Worm (Caenorhabditis elegans): ENCODE data around the gene nhr-211.

DNA sequence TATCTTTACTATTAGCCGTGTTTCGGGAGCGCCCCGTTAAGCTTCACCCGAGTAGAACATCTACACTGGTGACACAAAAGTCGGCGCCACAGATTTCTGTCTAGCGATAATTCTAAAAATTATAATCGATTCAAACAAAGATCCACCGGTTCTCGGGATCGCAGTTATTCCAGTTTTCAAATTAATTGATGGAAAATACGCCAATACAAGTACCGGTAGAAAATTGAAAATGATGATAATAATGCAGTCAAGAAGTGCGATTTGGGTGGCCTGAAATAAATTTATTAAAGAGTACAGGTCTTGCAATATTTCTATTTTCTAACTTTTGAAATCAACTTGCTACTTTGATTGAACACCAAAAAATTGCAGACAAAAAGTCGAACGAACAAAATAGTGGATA is 19.3 kb upstream of the nhr-211 start:
- TF ChIP-seq ama-1 (optimal IDR thresholded peaks at IDR 0.05) (no peak), ceh-36 (tag; optimal IDR thresholded peaks at IDR 0.05) (no peak), tbx-11 (GFP tag; IDR thresholded peaks at IDR 0.05) (no peak), ceh-13 (GFP tag; optimal IDR thresholded peaks at IDR 0.05) (no peak), hmbx-1 (tag; optimal IDR thresholded peaks at IDR 0.05) (no peak), tbx-37 (GFP tag; conservative IDR thresholded peaks at IDR 0.05) (no peak), F13C5.2 (tag; optimal IDR thresholded peaks at IDR 0.05) (no peak), flt-1 (GFP tag; IDR thresholded peaks at IDR 0.05) (no peak), hnd-1 (tag; optimal IDR thresholded peaks at IDR 0.05) (no peak), B0310.2 (tag; optimal IDR thresholded peaks at IDR 0.05) (no peak), tra-4 (tag; optimal IDR thresholded peaks at IDR 0.05) (no peak)

Measured in whole organism, early embryonic.